Worm (Caenorhabditis elegans) whole organism, young adult: ENCODE measurements around the gene Y32H12A.1.

Experiments used
- B0336.3 ChIP-seq: fragments of 200-800 bp; sonication (Bioruptor generic); IDR thresholded peaks from 2 replicates; pipeline ENCODE4 v1.3.6; 2022; ENCODE audit warnings: missing genetic modification characterization, missing compliant biosample characterization
- F22D6.2 ChIP-seq: sonication (generic microtip); optimal IDR thresholded peaks from 2 replicates; lab custom pipeline; 2016; ENCODE audit warnings: mild to moderate bottlenecking, missing genetic modification characterization, missing compliant biosample characterization
- F23B12.7 ChIP-seq: sonication (generic microtip); optimal IDR thresholded peaks from 2 replicates; lab custom pipeline; 2017; ENCODE audit warnings: missing genetic modification characterization, mild to moderate bottlenecking, missing compliant biosample characterization, antibody characterized with exemption, moderate library complexity; ENCODE audit not compliant: insufficient read depth
- F57A8.1 ChIP-seq: fragments of 200-800 bp; sonication (Bioruptor generic); optimal IDR thresholded peaks from 2 replicates; lab custom pipeline; 2018; ENCODE audit warnings: mild to moderate bottlenecking, missing genetic modification characterization, moderate library complexity, missing compliant biosample characterization
- Y53G8AR.9 ChIP-seq: fragments of 200-800 bp; sonication (Bioruptor generic); conservative IDR thresholded peaks from 2 replicates; pipeline ENCODE4 v1.3.6; 2022; ENCODE audit warnings: missing genetic modification reagents, missing genetic modification characterization, missing compliant biosample characterization
- Y67H2A.10 ChIP-seq: fragments of 200-800 bp; sonication (Bioruptor generic); conservative IDR thresholded peaks from 2 replicates; pipeline ENCODE4 v1.3.6; 2022; ENCODE audit warnings: missing genetic modification reagents, missing genetic modification characterization, missing compliant biosample characterization
- ama-1 ChIP-seq, 3 experiments: fragments of 150-350 bp in 1 of 3; sonication (generic microtip) in 2 of 3; optimal IDR thresholded peaks; 2 replicates each; lab custom pipeline; 2014 to 2018; ENCODE audit warnings: missing biosample characterization in 2 of 3, missing genetic modification characterization in 2 of 3, missing genetic modification reagents in 2 of 3
- aptf-3 ChIP-seq: fragments of 200-800 bp; sonication (Bioruptor generic); IDR thresholded peaks from 2 replicates; pipeline ENCODE4 v1.3.6; 2022; ENCODE audit warnings: missing genetic modification characterization, missing compliant biosample characterization
- attf-3 ChIP-seq: fragments of 200-800 bp; sonication (Bioruptor generic); conservative IDR thresholded peaks from 2 replicates; pipeline ENCODE4 v1.3.6; 2022; ENCODE audit warnings: missing genetic modification reagents, missing genetic modification characterization, missing compliant biosample characterization
- attf-5 ChIP-seq: fragments of 200-800 bp; sonication (Bioruptor generic); optimal IDR thresholded peaks from 2 replicates; lab custom pipeline; 2018; ENCODE audit warnings: mild to moderate bottlenecking, missing genetic modification characterization, missing compliant biosample characterization
- attf-6 ChIP-seq: fragments of 200-800 bp; sonication (Bioruptor generic); IDR thresholded peaks from 2 replicates; pipeline ENCODE4 v1.3.6; 2022; ENCODE audit warnings: missing genetic modification reagents, missing genetic modification characterization, missing compliant biosample characterization
- cebp-1 ChIP-seq, 2 experiments: fragments of 200-800 bp in 1 of 2; sonication (Bioruptor generic) in 1 of 2; sonication (generic microtip) in 1 of 2; IDR thresholded peaks in 1 of 2; optimal IDR thresholded peaks in 1 of 2; 2 replicates each; pipeline versions ENCODE4 v1.3.6 to Lab custom; 2017 to 2022; ENCODE audit warnings: missing compliant biosample characterization in 2 of 2, missing genetic modification characterization in 2 of 2, mild to moderate bottlenecking in 1 of 2, missing genetic modification reagents in 1 of 2, moderate library complexity in 1 of 2
- ceh-91 ChIP-seq: fragments of 200-800 bp; sonication (Bioruptor generic); IDR thresholded peaks from 2 replicates; pipeline ENCODE4 v1.3.6; 2022; ENCODE audit warnings: missing genetic modification reagents, missing genetic modification characterization, missing compliant biosample characterization
- chd-7 ChIP-seq: sonication (generic microtip); optimal IDR thresholded peaks from 2 replicates; lab custom pipeline; 2016; ENCODE audit warnings: mild to moderate bottlenecking, missing genetic modification characterization, moderate library complexity, missing compliant biosample characterization
- dox-1 ChIP-seq: fragments of 200-800 bp; sonication (Bioruptor generic); IDR thresholded peaks from 2 replicates; pipeline ENCODE4 v1.3.6; 2022; ENCODE audit warnings: missing genetic modification reagents, missing genetic modification characterization, missing compliant biosample characterization
- egl-18 ChIP-seq: fragments of 200-800 bp; sonication (Bioruptor generic); IDR thresholded peaks from 2 replicates; pipeline ENCODE4 v1.3.6; 2022; ENCODE audit warnings: missing genetic modification reagents, missing genetic modification characterization, missing compliant biosample characterization
- hmg-20 ChIP-seq: fragments of 200-800 bp; sonication (Bioruptor generic); IDR thresholded peaks from 2 replicates; pipeline ENCODE4 v1.3.6; 2022; ENCODE audit warnings: missing genetic modification reagents, missing genetic modification characterization, missing compliant biosample characterization
- hsf-1 ChIP-seq: fragments of 200-800 bp; sonication (Bioruptor generic); IDR thresholded peaks from 2 replicates; pipeline ENCODE4 v1.3.6; 2022; ENCODE audit warnings: missing genetic modification reagents, missing genetic modification characterization, missing compliant biosample characterization
- lag-1 ChIP-seq: fragments of 200-800 bp; sonication (Bioruptor generic); IDR thresholded peaks from 2 replicates; pipeline ENCODE4 v1.3.6; 2022; ENCODE audit warnings: missing genetic modification reagents, missing genetic modification characterization, missing compliant biosample characterization
- let-526 ChIP-seq: fragments of 200-800 bp; sonication (Bioruptor generic); IDR thresholded peaks from 2 replicates; pipeline ENCODE4 v1.3.6; 2022; ENCODE audit warnings: missing genetic modification reagents, missing genetic modification characterization, missing compliant biosample characterization
- lin-35 ChIP-seq, 3 experiments: fragments of 150-350 bp in 2 of 3; sonication (generic microtip) in 1 of 3; optimal IDR thresholded peaks; 2 replicates each; lab custom pipeline; 2014 to 2018; ENCODE audit warnings: missing biosample characterization in 3 of 3, missing genetic modification characterization in 3 of 3, missing genetic modification reagents in 3 of 3
- lir-1 ChIP-seq: fragments of 200-800 bp; sonication (Bioruptor generic); conservative IDR thresholded peaks from 2 replicates; pipeline ENCODE4 v1.3.6; 2022; ENCODE audit warnings: missing genetic modification reagents, missing genetic modification characterization, missing compliant biosample characterization
- madf-10 ChIP-seq: sonication (generic microtip); optimal IDR thresholded peaks from 2 replicates; lab custom pipeline; 2016; ENCODE audit warnings: mild to moderate bottlenecking, missing genetic modification characterization, missing compliant biosample characterization
- madf-3 ChIP-seq: fragments of 200-800 bp; sonication (Bioruptor generic); IDR thresholded peaks from 2 replicates; pipeline ENCODE4 v1.3.6; 2022; ENCODE audit warnings: missing genetic modification reagents, missing genetic modification characterization, missing compliant biosample characterization
- madf-6 ChIP-seq: fragments of 200-800 bp; sonication (Bioruptor generic); IDR thresholded peaks from 2 replicates; pipeline ENCODE4 v1.3.6; 2022; ENCODE audit warnings: missing genetic modification reagents, missing genetic modification characterization, missing compliant biosample characterization
- madf-8 ChIP-seq: fragments of 200-800 bp; sonication (Bioruptor generic); conservative IDR thresholded peaks from 2 replicates; pipeline ENCODE4 v1.3.6; 2022; ENCODE audit warnings: missing genetic modification reagents, missing genetic modification characterization, missing compliant biosample characterization
- mel-28 ChIP-seq: sonication (generic microtip); optimal IDR thresholded peaks from 2 replicates; lab custom pipeline; 2016; ENCODE audit warnings: borderline replicate concordance, mild to moderate bottlenecking, missing genetic modification characterization, missing compliant biosample characterization
- nfya-1 ChIP-seq: sonication (generic microtip); optimal IDR thresholded peaks from 2 replicates; lab custom pipeline; 2017; ENCODE audit warnings: antibody characterized with exemption, missing compliant biosample characterization, missing genetic modification characterization, borderline replicate concordance; ENCODE audit not compliant: insufficient read depth
- nhr-120 ChIP-seq: fragments of 200-800 bp; sonication (Bioruptor generic); IDR thresholded peaks from 2 replicates; pipeline ENCODE4 v1.3.6; 2022; ENCODE audit warnings: missing genetic modification characterization, missing compliant biosample characterization
- nhr-179 ChIP-seq: sonication (generic microtip); optimal IDR thresholded peaks from 2 replicates; lab custom pipeline; 2016; ENCODE audit warnings: mild to moderate bottlenecking, missing genetic modification characterization, missing compliant biosample characterization
- pbrm-1 ChIP-seq: fragments of 200-800 bp; sonication (Bioruptor generic); IDR thresholded peaks from 2 replicates; pipeline ENCODE4 v1.3.6; 2022; ENCODE audit warnings: missing genetic modification reagents, missing genetic modification characterization, missing compliant biosample characterization
- rcor-1 ChIP-seq: fragments of 200-800 bp; sonication (Bioruptor generic); IDR thresholded peaks from 2 replicates; pipeline ENCODE4 v1.3.6; 2022; ENCODE audit warnings: missing genetic modification reagents, missing genetic modification characterization, missing compliant biosample characterization
- rec-8 ChIP-seq, 2 experiments: sonication (generic microtip); optimal IDR thresholded peaks; 2 replicates each; lab custom pipeline; 2016; ENCODE audit warnings: mild to moderate bottlenecking in 2 of 2, missing genetic modification characterization in 2 of 2, missing genetic modification reagents in 2 of 2, missing genotype in 2 of 2, missing biosample characterization in 1 of 2, missing compliant biosample characterization in 1 of 2, moderate library complexity in 1 of 2
- sdz-38 ChIP-seq: sonication (generic microtip); optimal IDR thresholded peaks from 2 replicates; lab custom pipeline; 2016; ENCODE audit warnings: missing genotype, missing genetic modification characterization, missing compliant biosample characterization
- snpc-1.1 ChIP-seq: sonication (generic microtip); optimal IDR thresholded peaks from 2 replicates; lab custom pipeline; 2017; ENCODE audit warnings: missing genetic modification characterization, mild to moderate bottlenecking, missing compliant biosample characterization, antibody characterized with exemption, moderate library complexity, missing genotype, missing genetic modification reagents; ENCODE audit not compliant: insufficient read depth
- snpc-1.3 ChIP-seq: sonication (generic microtip); optimal IDR thresholded peaks from 2 replicates; lab custom pipeline; 2017; ENCODE audit warnings: missing genetic modification characterization, mild to moderate bottlenecking, missing compliant biosample characterization, antibody characterized with exemption, moderate library complexity, missing genotype, missing genetic modification reagents; ENCODE audit not compliant: insufficient read depth
- somi-1 ChIP-seq: fragments of 200-800 bp; sonication (Bioruptor generic); optimal IDR thresholded peaks from 2 replicates; lab custom pipeline; 2018; ENCODE audit warnings: mild to moderate bottlenecking, missing genetic modification characterization, missing compliant biosample characterization
- tbp1 ChIP-seq: fragments of 200-800 bp; sonication (Bioruptor generic); optimal IDR thresholded peaks from 2 replicates; lab custom pipeline; 2018; ENCODE audit warnings: mild to moderate bottlenecking, missing genetic modification characterization, missing compliant biosample characterization
- tlf-1 ChIP-seq: fragments of 200-800 bp; sonication (Bioruptor generic); optimal IDR thresholded peaks from 2 replicates; lab custom pipeline; 2018; ENCODE audit warnings: mild to moderate bottlenecking, missing genetic modification characterization, missing compliant biosample characterization
- zim-3 ChIP-seq: sonication (generic microtip); optimal IDR thresholded peaks from 2 replicates; lab custom pipeline; 2017; ENCODE audit warnings: mild to moderate bottlenecking, missing genetic modification characterization, moderate library complexity, missing compliant biosample characterization
- ztf-22 ChIP-seq: fragments of 200-800 bp; sonication (Bioruptor generic); optimal IDR thresholded peaks from 2 replicates; lab custom pipeline; 2018; ENCODE audit warnings: mild to moderate bottlenecking, missing genetic modification characterization, moderate library complexity, missing compliant biosample characterization
- ztf-28 ChIP-seq: fragments of 200-800 bp; sonication (Bioruptor generic); IDR thresholded peaks from 2 replicates; pipeline ENCODE4 v1.3.6; 2022; ENCODE audit warnings: missing genetic modification reagents, missing genetic modification characterization, missing compliant biosample characterization
- ztf-6 ChIP-seq: fragments of 200-800 bp; sonication (Bioruptor generic); IDR thresholded peaks from 2 replicates; pipeline ENCODE4 v1.3.6; 2022; ENCODE audit warnings: missing genetic modification reagents, missing genetic modification characterization, missing compliant biosample characterization

Gene Y32H12A.1

DNA sequence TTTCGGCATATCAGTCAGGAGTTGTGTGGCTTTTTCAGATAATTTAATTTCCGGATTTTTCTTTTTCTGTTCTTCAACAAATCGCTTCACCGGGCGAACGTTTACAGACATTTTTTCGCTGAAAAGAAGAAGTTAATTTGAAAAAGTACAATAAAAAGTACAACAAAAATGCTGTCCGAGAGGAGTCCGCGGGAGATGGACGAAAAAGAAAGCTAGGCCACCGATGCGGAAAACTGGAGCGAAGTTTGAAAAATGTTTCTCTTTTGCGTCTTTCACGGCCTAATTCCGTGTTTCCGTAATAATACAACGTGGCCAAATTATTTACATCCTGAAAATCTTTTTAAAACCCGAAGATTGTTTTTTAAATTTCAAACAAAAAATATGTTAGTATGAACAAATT lies 12.8 kb upstream of the Y32H12A.1 start, which contains the start of gene thoc-5 (continued):
- TF ChIP-seq somi-1 (GFP tag; lab: Kevin White, UChicago), result no peak
- TF ChIP-seq tbp1, result no peak
- peak; percentile 64; the same call in 1 of the 2 replicates for TF ChIP-seq attf-3 (GFP tag; lab: Robert Waterston, UW)
- TF ChIP-seq ama-1 (optimal IDR thresholded peaks at IDR 0.05; lab: Kevin White, UChicago), result no peak
- TF ChIP-seq ama-1 (GFP tag; optimal IDR thresholded peaks at IDR 0.05; lab: Kevin White, UChicago), result no peak
- peak; percentile 59; the same call in 1 of the 2 replicates for TF ChIP-seq hmg-20
- no peak for TF ChIP-seq chd-7 (tag; lab: Kevin White, UChicago)
- 0 out of 2 replicates have a peak, but pooled peaks have one; percentile 25 for TF ChIP-seq ztf-28 (GFP tag; lab: Robert Waterston, UW)
- TF ChIP-seq lag-1, result 0 out of 2 replicates have a peak, but pooled peaks have one; percentile 74
- no peak for TF ChIP-seq F23B12.7 (tag; lab: Kevin White, UChicago)
- TF ChIP-seq ceh-91 (GFP tag; lab: Robert Waterston, UW), result no peak
- TF ChIP-seq attf-6 (GFP tag; lab: Robert Waterston, UW), result no peak
- TF ChIP-seq lir-1 (GFP tag; lab: Robert Waterston, UW), result peak; percentile 84

ce11 chrIII:5367995-5368899 lies 6.2 kb downstream of the Y32H12A.1 start, which contains the start of gene dhs-9:
Gene dhs-9 (minus strand): TSS chrIII:5368045.
- TF ChIP-seq sdz-38, result no peak
- no peak for TF ChIP-seq B0336.3 (GFP tag; lab: Robert Waterston, UW)
- TF ChIP-seq hmg-20, result no peak
- peak; percentile 62 for TF ChIP-seq Y53G8AR.9
- no peak for TF ChIP-seq Y67H2A.10 (GFP tag; lab: Robert Waterston, UW)
- no peak for TF ChIP-seq madf-8 (GFP tag; lab: Robert Waterston, UW)
- TF ChIP-seq madf-3, result no peak
- no peak for TF ChIP-seq attf-6 (GFP tag; lab: Robert Waterston, UW)
- TF ChIP-seq chd-7 (tag; lab: Kevin White, UChicago), result no peak
- no peak for TF ChIP-seq tlf-1 (GFP tag; lab: Kevin White, UChicago)
- TF ChIP-seq madf-6 (GFP tag; lab: Robert Waterston, UW), result no peak
- TF ChIP-seq rcor-1, result no peak
- no peak for TF ChIP-seq nhr-179 (tag; lab: Kevin White, UChicago)
- TF ChIP-seq let-526, result no peak
- TF ChIP-seq pbrm-1 (GFP tag; lab: Robert Waterston, UW), result no peak
- no peak for TF ChIP-seq ztf-6 (GFP tag; lab: Robert Waterston, UW)
- TF ChIP-seq ztf-22 (GFP tag; lab: Kevin White, UChicago), result no peak
- no peak for TF ChIP-seq dox-1
- TF ChIP-seq lin-35 (GFP tag; optimal IDR thresholded peaks at IDR 0.05; lab: Kevin White, UChicago), result no peak
- no peak for TF ChIP-seq nhr-120 (GFP tag; lab: Robert Waterston, UW)
- TF ChIP-seq rec-8 (tag; optimal IDR thresholded peaks at IDR 0.05; lab: Kevin White, UChicago), result no peak
- no peak for TF ChIP-seq F57A8.1 (GFP tag; lab: Kevin White, UChicago)
- peak; percentile 18 for TF ChIP-seq attf-5
- TF ChIP-seq aptf-3 (GFP tag; lab: Robert Waterston, UW), result no peak
- no peak for TF ChIP-seq madf-10 (tag; lab: Kevin White, UChicago)
- no peak for TF ChIP-seq F22D6.2
- TF ChIP-seq hsf-1 (GFP tag; lab: Robert Waterston, UW), result no peak
- TF ChIP-seq mel-28, result no peak
- TF ChIP-seq egl-18 (GFP tag; lab: Robert Waterston, UW), result no peak
- TF ChIP-seq zim-3 (tag; lab: Kevin White, UChicago), result no peak
- TF ChIP-seq cebp-1 (GFP tag; IDR thresholded peaks at IDR 0.05; lab: Robert Waterston, UW), result no peak
- TF ChIP-seq cebp-1 (tag; optimal IDR thresholded peaks at IDR 0.05; lab: Kevin White, UChicago), result peak; percentile 12
- TF ChIP-seq snpc-1.3, result no peak
- no peak for TF ChIP-seq nfya-1 (tag; lab: Kevin White, UChicago)
- no peak for TF ChIP-seq snpc-1.1 (tag; lab: Kevin White, UChicago)
